Fruit fly (Drosophila melanogaster): ENCODE measurements around the gene pigeon.

The pigeon gene

DNA sequence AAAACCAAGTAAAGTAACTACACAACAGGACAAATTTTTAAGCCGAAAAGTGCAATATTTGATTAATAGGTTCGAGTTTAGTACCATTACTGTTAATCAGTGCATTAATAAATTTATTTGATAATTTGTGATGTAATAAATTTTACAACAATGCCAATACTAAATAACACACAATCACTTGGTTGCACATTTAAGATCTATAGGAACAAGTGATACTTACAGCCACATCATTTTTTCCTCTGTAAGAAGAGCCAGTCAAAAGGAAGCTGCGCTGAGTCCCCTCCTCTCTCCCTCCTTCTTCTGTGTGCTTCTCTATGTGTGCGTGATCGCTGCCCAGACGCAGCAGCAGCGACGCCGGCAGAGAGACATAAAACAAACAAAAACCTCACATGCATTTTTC is 49.1 kb upstream of the pigeon start (continued):
- no peak for TF ChIP-seq CG5245 (GFP tag; optimal IDR thresholded peaks at IDR 0.05)
- TF ChIP-seq inv (GFP tag; IDR thresholded peaks at IDR 0.05; ENCODE audit: partially characterized antibody), result no peak
- no peak for TF ChIP-seq CG12236 (GFP tag; optimal IDR thresholded peaks at IDR 0.05)
- TF ChIP-seq lbe (GFP tag; optimal IDR thresholded peaks at IDR 0.05), result peak; percentile 86
- no peak for TF ChIP-seq CG8290 (GFP tag; optimal IDR thresholded peaks at IDR 0.05)
- no peak for TF ChIP-seq CG8290 (tag; optimal IDR thresholded peaks at IDR 0.05)
- TF ChIP-seq BEAF-32 (GFP tag; optimal IDR thresholded peaks at IDR 0.05), result no peak
- no peak for TF ChIP-seq dati (GFP tag; IDR thresholded peaks at IDR 0.05)
- TF ChIP-seq CG13775 (GFP tag; optimal IDR thresholded peaks at IDR 0.05), result peak; percentile 33
- 0 out of 2 replicates have a peak, but pooled peaks have one; percentile 6 for TF ChIP-seq ranshi (GFP tag; IDR thresholded peaks at IDR 0.05)
- no peak for TF ChIP-seq tgo (GFP tag; IDR thresholded peaks at IDR 0.05)
- no peak for TF ChIP-seq CG14014 (GFP tag; IDR thresholded peaks at IDR 0.05)
- no peak for TF ChIP-seq Hr39 (optimal IDR thresholded peaks at IDR 0.05)
- no peak for TF ChIP-seq CG3281 (GFP tag; optimal IDR thresholded peaks at IDR 0.05)
- peak; percentile 40; the same call in 1 of the 3 replicates for TF ChIP-seq row (GFP tag; IDR thresholded peaks at IDR 0.05)
- TF ChIP-seq sd (tag; optimal IDR thresholded peaks at IDR 0.05), result no peak
- peak; percentile 60 for TF ChIP-seq phol (tag; optimal IDR thresholded peaks at IDR 0.05)
- TF ChIP-seq psq (GFP tag; optimal IDR thresholded peaks at IDR 0.05), result peak; percentile 71
- TF ChIP-seq chinmo (GFP tag; IDR thresholded peaks at IDR 0.05; ENCODE audit: partially characterized antibody), result 0 out of 4 replicates have a peak, but pooled peaks have one; percentile 33
- TF ChIP-seq CG11247 (GFP tag; IDR thresholded peaks at IDR 0.05), result no peak
- peak; percentile 62 for TF ChIP-seq CG16815 (GFP tag; optimal IDR thresholded peaks at IDR 0.05)
- no peak for TF ChIP-seq disco-r (GFP tag; optimal IDR thresholded peaks at IDR 0.05)
- peak; percentile 49 for TF ChIP-seq CG33557 (GFP tag; optimal IDR thresholded peaks at IDR 0.05)
- TF ChIP-seq CG31441 (GFP tag; IDR thresholded peaks at IDR 0.05), result peak; percentile 31; the same call in 1 of the 2 replicates
- TF ChIP-seq CG15696 (tag; optimal IDR thresholded peaks at IDR 0.05), result peak; percentile 74
- no peak for TF ChIP-seq trem (tag; optimal IDR thresholded peaks at IDR 0.05)
- TF ChIP-seq CG10979 (tag; optimal IDR thresholded peaks at IDR 0.05), result peak; percentile 73
- no peak for TF ChIP-seq CG18619 (GFP tag; optimal IDR thresholded peaks at IDR 0.05)
- no peak for TF ChIP-seq GATAe (GFP tag; conservative IDR thresholded peaks at IDR 0.05)
- TF ChIP-seq CG14667 (GFP tag; IDR thresholded peaks at IDR 0.05), result no peak
- TF ChIP-seq z (GFP tag; IDR thresholded peaks at IDR 0.05), result no peak
- no peak for TF ChIP-seq NK7.1 (GFP tag; optimal IDR thresholded peaks at IDR 0.05)
- no peak for TF ChIP-seq abd-A (tag; optimal IDR thresholded peaks at IDR 0.05)
- TF ChIP-seq dpn (GFP tag; optimal IDR thresholded peaks at IDR 0.05), result no peak
- no peak for TF ChIP-seq CG34422 (GFP tag; IDR thresholded peaks at IDR 0.05)
- peak; percentile 25 for TF ChIP-seq CG2875 (GFP tag; optimal IDR thresholded peaks at IDR 0.05)
- TF ChIP-seq sc (optimal IDR thresholded peaks at IDR 0.05), result no peak
- no peak for TF ChIP-seq sc (GFP tag; optimal IDR thresholded peaks at IDR 0.05)
- TF ChIP-seq seq (GFP tag; IDR thresholded peaks at IDR 0.05), result no peak
- peak; percentile 21 for TF ChIP-seq CG7839 (tag; optimal IDR thresholded peaks at IDR 0.05)
- TF ChIP-seq CG1603 (tag; optimal IDR thresholded peaks at IDR 0.05), result peak; percentile 37
- peak; percentile 2 for TF ChIP-seq CG30403 (GFP tag; optimal IDR thresholded peaks at IDR 0.05)
- TF ChIP-seq peb (GFP tag; IDR thresholded peaks at IDR 0.05), result no peak
- TF ChIP-seq slbo (GFP tag; IDR thresholded peaks at IDR 0.05), result no peak
- TF ChIP-seq E2f2 (GFP tag; IDR thresholded peaks at IDR 0.05), result no peak
- TF ChIP-seq CG2199 (GFP tag; IDR thresholded peaks at IDR 0.05), result 0 out of 3 replicates have a peak, but pooled peaks have one; percentile 47
- no peak for TF ChIP-seq Ets65A (GFP tag)
- TF ChIP-seq CG10959 (GFP tag; IDR thresholded peaks at IDR 0.05), result 0 out of 2 replicates have a peak, but pooled peaks have one; percentile 31
- no peak for TF ChIP-seq CG6689 (GFP tag; IDR thresholded peaks at IDR 0.05)
- no peak for TF ChIP-seq HLHmδ (GFP tag; optimal IDR thresholded peaks at IDR 0.05)
- no peak for TF ChIP-seq CG7987 (GFP tag; optimal IDR thresholded peaks at IDR 0.05)
- no peak for TF ChIP-seq ftz-f1 (GFP tag; optimal IDR thresholded peaks at IDR 0.05)
- no peak for TF ChIP-seq grn (GFP tag; optimal IDR thresholded peaks at IDR 0.05)
